Fruit fly (Drosophila melanogaster): ENCODE results near the gene CG18135.

DNA sequence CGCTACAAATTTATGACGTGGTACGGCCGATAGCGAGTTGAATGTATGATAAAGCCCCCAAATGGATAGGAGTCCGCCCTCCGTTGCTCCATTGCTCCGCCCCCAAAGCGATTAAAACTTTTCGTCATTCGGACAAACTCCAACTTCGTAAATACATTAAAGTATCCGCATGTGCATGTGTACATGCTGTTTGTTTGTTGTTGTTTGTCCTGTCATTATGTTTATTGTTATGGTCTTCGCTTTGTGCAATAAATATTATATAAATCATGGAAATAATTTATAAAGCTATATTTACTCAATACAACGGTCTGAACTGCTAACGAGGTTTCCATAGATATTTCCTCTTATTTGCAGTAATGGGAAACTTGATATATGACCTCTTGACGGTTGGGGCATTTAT lies 39.0 kb upstream of the CG18135 start:
- no peak for TF ChIP-seq h (optimal IDR thresholded peaks at IDR 0.05)
- TF ChIP-seq psq (optimal IDR thresholded peaks at IDR 0.05), result no peak
- TF ChIP-seq Sin3A (optimal IDR thresholded peaks at IDR 0.05), result no peak
- TF ChIP-seq ttk (optimal IDR thresholded peaks at IDR 0.05), result no peak
